Fruit fly (Drosophila melanogaster) whole organism, embryonic: ENCODE measurements around the gene CG4594.

Experiments used
- Adf1 ChIP-seq: fragments of 200-800 bp; sonication (Bioruptor generic); IDR thresholded peaks from 2 replicates; pipeline ENCODE4 v1.3.6; 2022; ENCODE audit warnings: missing biosample characterization, missing genetic modification characterization
- Antp ChIP-seq: fragments of 200-800 bp; sonication (Bioruptor generic); optimal IDR thresholded peaks from 3 replicates; lab custom pipeline; 2016; ENCODE audit warnings: missing biosample characterization, missing genetic modification characterization
- B-H1 ChIP-seq: fragments of 200-800 bp; sonication (Bioruptor generic); IDR thresholded peaks from 3 replicates; pipeline ENCODE4 v1.3.6; 2022; ENCODE audit warnings: missing biosample characterization, missing genetic modification characterization
- CG10959 ChIP-seq: fragments of 200-800 bp; sonication (Bioruptor generic); IDR thresholded peaks from 2 replicates; pipeline ENCODE4 v1.3.6; 2022; ENCODE audit warnings: missing biosample characterization, missing genetic modification characterization
- CG11247 ChIP-seq: fragments of 200-800 bp; sonication (Bioruptor generic); IDR thresholded peaks from 2 replicates; pipeline ENCODE4 v1.3.6; 2022; ENCODE audit warnings: missing biosample characterization, missing genetic modification characterization
- CG14441 ChIP-seq: fragments of 200-800 bp; sonication (Bioruptor generic); IDR thresholded peaks from 2 replicates; pipeline ENCODE4 v1.3.6; 2022; ENCODE audit warnings: missing biosample characterization, missing genetic modification characterization
- CG15696 ChIP-seq: fragments of 200-800 bp; sonication (Bioruptor generic); optimal IDR thresholded peaks from 2 replicates; lab custom pipeline; 2019; ENCODE audit warnings: missing biosample characterization, mild to moderate bottlenecking, missing genetic modification characterization, moderate library complexity
- CG1603 ChIP-seq: fragments of 200-800 bp; sonication (Bioruptor generic); optimal IDR thresholded peaks from 2 replicates; lab custom pipeline; 2019; ENCODE audit warnings: missing biosample characterization, mild to moderate bottlenecking, missing genetic modification characterization, moderate library complexity
- CG17328 ChIP-seq: fragments of 200-800 bp; sonication (Bioruptor generic); IDR thresholded peaks from 2 replicates; pipeline ENCODE4 v1.3.6; 2022; ENCODE audit warnings: missing biosample characterization, missing genetic modification characterization
- CG18262 ChIP-seq: fragments of 200-800 bp; optimal IDR thresholded peaks from 3 replicates; lab custom pipeline; 2019; ENCODE audit warnings: missing biosample characterization, mild to moderate bottlenecking, missing genetic modification characterization, moderate library complexity
- CG2712 ChIP-seq: fragments of 200-800 bp; optimal IDR thresholded peaks from 3 replicates; lab custom pipeline; 2019; ENCODE audit warnings: missing biosample characterization, mild to moderate bottlenecking, missing genetic modification characterization, moderate library complexity
- CG3407 ChIP-seq: fragments of 200-800 bp; sonication (Bioruptor generic); optimal IDR thresholded peaks from 2 replicates; lab custom pipeline; 2018; ENCODE audit warnings: missing biosample characterization, mild to moderate bottlenecking, missing genetic modification characterization
- CG34422 ChIP-seq: fragments of 200-800 bp; sonication (Bioruptor generic); IDR thresholded peaks from 3 replicates; pipeline ENCODE4 v1.3.6; 2022; ENCODE audit warnings: missing biosample characterization, missing genetic modification characterization
- CG42726 ChIP-seq: fragments of 200-800 bp; sonication (Bioruptor generic); IDR thresholded peaks from 2 replicates; pipeline ENCODE4 v1.3.6; 2022; ENCODE audit warnings: missing biosample characterization, missing genetic modification characterization; ENCODE audit not compliant: partially characterized antibody
- CG4617 ChIP-seq: fragments of 200-800 bp; sonication (Bioruptor generic); optimal IDR thresholded peaks from 3 replicates; lab custom pipeline; 2016; ENCODE audit warnings: missing biosample characterization, missing genetic modification characterization, borderline replicate concordance
- CG4730 ChIP-seq: fragments of 200-800 bp; sonication (Bioruptor generic); IDR thresholded peaks from 2 replicates; pipeline ENCODE4 v1.3.6; 2022; ENCODE audit warnings: missing biosample characterization, missing genetic modification characterization
- CG4854 ChIP-seq: fragments of 200-800 bp; sonication (Bioruptor generic); optimal IDR thresholded peaks from 2 replicates; lab custom pipeline; 2016; ENCODE audit warnings: missing biosample characterization, missing genetic modification characterization, inconsistent platforms
- CG5245 ChIP-seq: fragments of 200-800 bp; sonication (Bioruptor generic); optimal IDR thresholded peaks from 3 replicates; lab custom pipeline; 2016; ENCODE audit warnings: missing biosample characterization, missing genetic modification characterization
- CG6689 ChIP-seq: fragments of 200-800 bp; sonication (Bioruptor generic); IDR thresholded peaks from 2 replicates; pipeline ENCODE4 v1.3.6; 2022; ENCODE audit warnings: missing biosample characterization, missing genetic modification characterization
- CG8359 ChIP-seq: fragments of 200-800 bp; sonication (Bioruptor generic); optimal IDR thresholded peaks from 2 replicates; lab custom pipeline; 2017; ENCODE audit warnings: missing biosample characterization, mild to moderate bottlenecking, missing genetic modification characterization, borderline replicate concordance
- CG8388 ChIP-seq: fragments of 200-800 bp; sonication (Bioruptor generic); optimal IDR thresholded peaks from 2 replicates; lab custom pipeline; 2019; ENCODE audit warnings: missing biosample characterization, mild to moderate bottlenecking, missing genetic modification characterization, moderate library complexity
- Camta ChIP-seq: fragments of 200-800 bp; sonication (Bioruptor generic); optimal IDR thresholded peaks from 2 replicates; lab custom pipeline; 2016; ENCODE audit warnings: missing biosample characterization, missing genetic modification characterization
- CkIIα-i1 ChIP-seq: fragments of 200-800 bp; sonication (Bioruptor generic); IDR thresholded peaks from 2 replicates; pipeline ENCODE4 v1.3.6; 2022; ENCODE audit warnings: missing biosample characterization, missing genetic modification characterization
- Deaf1 ChIP-seq: fragments of 200-800 bp; optimal IDR thresholded peaks from 3 replicates; lab custom pipeline; 2019; ENCODE audit warnings: missing biosample characterization, mild to moderate bottlenecking, missing genetic modification characterization, moderate library complexity
- Dip2 ChIP-seq: fragments of 200-800 bp; sonication (Bioruptor generic); IDR thresholded peaks from 2 replicates; pipeline ENCODE4 v1.3.6; 2022; ENCODE audit warnings: missing biosample characterization, missing genetic modification characterization
- Dp ChIP-seq: fragments of 200-800 bp; sonication (Bioruptor generic); optimal IDR thresholded peaks from 2 replicates; lab custom pipeline; 2018; ENCODE audit warnings: missing biosample characterization, mild to moderate bottlenecking, missing genetic modification characterization, moderate library complexity
- E2f2 ChIP-seq: fragments of 200-800 bp; sonication (Bioruptor generic); IDR thresholded peaks from 2 replicates; pipeline ENCODE4 v1.3.6; 2022; ENCODE audit warnings: missing biosample characterization, missing genetic modification characterization
- Ets65A ChIP-seq: fragments of 200-800 bp; sonication (Bioruptor generic); peaks from one replicate; lab custom pipeline; 2016; ENCODE audit warnings: missing biosample characterization, missing genetic modification characterization
- Gug ChIP-seq: fragments of 200-800 bp; sonication (Bioruptor generic); IDR thresholded peaks from 4 replicates; pipeline ENCODE4 v1.3.6; 2022; ENCODE audit warnings: missing biosample characterization, missing genetic modification characterization
- Hr78 ChIP-seq, 2 experiments: fragments of 200-800 bp in 1 of 2; fragments of >200 bp in 1 of 2; sonication (Bioruptor generic) in 1 of 2; optimal IDR thresholded peaks; 2 replicates each; lab custom pipeline; 2017 to 2019; ENCODE audit warnings: missing biosample characterization in 2 of 2, missing genetic modification characterization in 2 of 2, mild to moderate bottlenecking in 1 of 2, moderate library complexity in 1 of 2
- Kr ChIP-seq: fragments of 200-800 bp; sonication (Bioruptor generic); optimal IDR thresholded peaks from 2 replicates; lab custom pipeline; 2017; ENCODE audit warnings: missing biosample characterization, mild to moderate bottlenecking, missing genetic modification characterization
- Meics ChIP-seq: fragments of 200-800 bp; sonication (Bioruptor generic); optimal IDR thresholded peaks from 2 replicates; lab custom pipeline; 2017; ENCODE audit warnings: missing biosample characterization, mild to moderate bottlenecking, missing genetic modification characterization
- Optix ChIP-seq: fragments of 200-800 bp; sonication (Bioruptor generic); IDR thresholded peaks from 3 replicates; pipeline ENCODE4 v1.3.6; 2022; ENCODE audit warnings: missing biosample characterization, missing genetic modification characterization
- Rfx ChIP-seq: fragments of 200-800 bp; sonication (Bioruptor generic); IDR thresholded peaks from 2 replicates; pipeline ENCODE4 v1.3.6; 2022; ENCODE audit warnings: missing biosample characterization, missing genetic modification characterization
- Rx ChIP-seq: fragments of 200-800 bp; sonication (Bioruptor generic); IDR thresholded peaks from 2 replicates; pipeline ENCODE4 v1.3.6; 2022; ENCODE audit warnings: missing biosample characterization, missing genetic modification characterization
- Scr ChIP-seq: fragments of 200-800 bp; sonication (Bioruptor generic); IDR thresholded peaks from 2 replicates; pipeline ENCODE4 v1.3.6; 2022; ENCODE audit warnings: missing biosample characterization, missing genetic modification characterization; ENCODE audit not compliant: partially characterized antibody
- Sox102F ChIP-seq: fragments of 200-800 bp; sonication (Bioruptor generic); optimal IDR thresholded peaks from 2 replicates; lab custom pipeline; 2018; ENCODE audit warnings: missing biosample characterization, mild to moderate bottlenecking, missing genetic modification characterization, moderate library complexity
- Tbp ChIP-seq: fragments of >200 bp; optimal IDR thresholded peaks from 2 replicates; lab custom pipeline; 2018; ENCODE audit warnings: missing biosample characterization, missing genetic modification characterization
- amos ChIP-seq: fragments of 200-800 bp; sonication (Bioruptor generic); IDR thresholded peaks from 2 replicates; pipeline ENCODE4 v1.3.6; 2022; ENCODE audit warnings: missing biosample characterization, missing genetic modification characterization; ENCODE audit not compliant: partially characterized antibody
- bab2 ChIP-seq: fragments of 200-800 bp; sonication (Bioruptor generic); optimal IDR thresholded peaks from 2 replicates; lab custom pipeline; 2016; ENCODE audit warnings: missing biosample characterization, missing genetic modification characterization
- cwo ChIP-seq: fragments of 200-800 bp; sonication (Bioruptor generic); optimal IDR thresholded peaks from 3 replicates; lab custom pipeline; 2017; ENCODE audit warnings: missing biosample characterization, missing genetic modification characterization, mild to moderate bottlenecking, moderate library complexity, missing genetic modification reagents
- dati ChIP-seq: fragments of 200-800 bp; sonication (Bioruptor generic); IDR thresholded peaks from 2 replicates; pipeline ENCODE4 v1.3.6; 2022; ENCODE audit warnings: missing biosample characterization, missing genetic modification characterization
- dysf ChIP-seq: fragments of 200-800 bp; sonication (Bioruptor generic); IDR thresholded peaks from 3 replicates; pipeline ENCODE4 v1.3.6; 2022; ENCODE audit warnings: missing biosample characterization, missing genetic modification characterization
- ewg ChIP-seq: fragments of 200-800 bp; sonication (Bioruptor generic); optimal IDR thresholded peaks from 3 replicates; lab custom pipeline; 2017; ENCODE audit warnings: mild to moderate bottlenecking, missing biosample characterization, missing genetic modification reagents, missing genetic modification characterization
- ham ChIP-seq: fragments of 200-800 bp; sonication (Bioruptor generic); IDR thresholded peaks from 2 replicates; pipeline ENCODE4 v1.3.6; 2022; ENCODE audit warnings: missing biosample characterization, missing genetic modification characterization
- mirr ChIP-seq: fragments of 200-800 bp; sonication (Bioruptor generic); optimal IDR thresholded peaks from 3 replicates; lab custom pipeline; 2018; ENCODE audit warnings: missing biosample characterization, mild to moderate bottlenecking, missing genetic modification characterization
- nerfin-2 ChIP-seq: fragments of 200-800 bp; sonication (Bioruptor generic); IDR thresholded peaks from 2 replicates; pipeline ENCODE4 v1.3.6; 2022; ENCODE audit warnings: missing biosample characterization, missing genetic modification characterization; ENCODE audit not compliant: partially characterized antibody
- pfk ChIP-seq: fragments of 200-800 bp; sonication (Bioruptor generic); optimal IDR thresholded peaks from 2 replicates; lab custom pipeline; 2018; ENCODE audit warnings: missing biosample characterization, mild to moderate bottlenecking, missing genetic modification characterization, moderate library complexity
- psq ChIP-seq: fragments of 200-800 bp; sonication (Bioruptor generic); optimal IDR thresholded peaks from 2 replicates; lab custom pipeline; 2017; ENCODE audit warnings: missing biosample characterization, missing genetic modification characterization
- sug ChIP-seq: fragments of 200-800 bp; optimal IDR thresholded peaks from 2 replicates; lab custom pipeline; 2019; ENCODE audit warnings: missing biosample characterization, mild to moderate bottlenecking, missing genetic modification characterization, moderate library complexity

CG4594 gene

dm6 chr2L:9947738-9948519, 28.0 kb downstream of the CG4594 start:
- TF ChIP-seq CG6689 (GFP tag; lab: Robert Waterston, UW) (no peak), CG11247 (GFP tag; lab: Robert Waterston, UW) (no peak), sug (tag; lab: Kevin White, UChicago) (peak; percentile 59), bab2 (GFP tag; lab: Kevin White, UChicago) (no peak), amos (peak; percentile 19; the same call in 1 of the 2 replicates), Deaf1 (peak; percentile 86), CG10959 (GFP tag; lab: Robert Waterston, UW) (no peak), ham (GFP tag; lab: Robert Waterston, UW) (no peak), pfk (GFP tag; lab: Kevin White, UChicago) (no peak), Scr (GFP tag; lab: Robert Waterston, UW) (no peak), Meics (GFP tag; lab: Kevin White, UChicago) (peak; percentile 9), dysf (GFP tag; lab: Robert Waterston, UW) (no peak), Tbp (GFP tag; lab: Kevin White, UChicago) (no peak), CG17328 (GFP tag; lab: Robert Waterston, UW) (no peak), CG14441 (GFP tag; lab: Robert Waterston, UW) (peak; percentile 30; the same call in 1 of the 2 replicates), Rx (GFP tag; lab: Robert Waterston, UW) (no peak), dati (GFP tag; lab: Robert Waterston, UW) (no peak), CG18262 (tag; lab: Kevin White, UChicago) (peak; percentile 6), CG4854 (GFP tag; lab: Kevin White, UChicago) (no peak), Camta (no peak), CG42726 (GFP tag; lab: Robert Waterston, UW) (no peak), CG5245 (GFP tag; lab: Kevin White, UChicago) (no peak), Antp (GFP tag; lab: Kevin White, UChicago) (no peak), ewg (GFP tag; lab: Kevin White, UChicago) (no peak), CG8388 (GFP tag; lab: Kevin White, UChicago) (no peak), CG34422 (GFP tag; lab: Robert Waterston, UW) (peak; percentile 21; the same call in 1 of the 3 replicates), Ets65A (GFP tag; lab: Kevin White, UChicago) (no peak), CG4617 (GFP tag; lab: Kevin White, UChicago) (no peak), Dp (GFP tag; lab: Kevin White, UChicago) (no peak), CG3407 (GFP tag; lab: Kevin White, UChicago) (no peak), CG1603 (tag; lab: Kevin White, UChicago) (no peak), Adf1 (GFP tag; lab: Robert Waterston, UW) (peak; percentile 15; the same call in 1 of the 2 replicates), Gug (GFP tag; lab: Robert Waterston, UW) (no peak), psq (GFP tag; lab: Kevin White, UChicago) (no peak), Kr (GFP tag; lab: Kevin White, UChicago) (no peak), CG15696 (tag; lab: Kevin White, UChicago) (no peak), CG8359 (GFP tag; lab: Kevin White, UChicago) (no peak), Sox102F (GFP tag; lab: Kevin White, UChicago) (no peak), nerfin-2 (GFP tag; lab: Robert Waterston, UW) (no peak), Optix (GFP tag; lab: Robert Waterston, UW) (no peak), B-H1 (GFP tag; lab: Robert Waterston, UW) (no peak), Dip2 (GFP tag; lab: Robert Waterston, UW) (no peak), mirr (GFP tag; lab: Kevin White, UChicago) (peak; percentile 81), Hr78 (GFP tag; optimal IDR thresholded peaks at IDR 0.05; lab: Kevin White, UChicago) (peak in 1 of 2 experiments; percentile 77), CkIIα-i1 (no peak), E2f2 (no peak), CG2712 (no peak), Rfx (0 out of 2 replicates have a peak, but pooled peaks have one; percentile 13), CG4730 (GFP tag; lab: Robert Waterston, UW) (no peak), cwo (GFP tag; lab: Kevin White, UChicago) (peak; percentile 9)
